Worm (Caenorhabditis elegans) whole organism, L2 larva: ENCODE data around the gene ptrg-1.

Experiments used
- F13H6.1 ChIP-seq: sonication (generic microtip); optimal IDR thresholded peaks from 2 replicates; lab custom pipeline; 2016; ENCODE audit warnings: missing genetic modification characterization, missing compliant biosample characterization
- ZK546.5 ChIP-seq: sonication (generic microtip); optimal IDR thresholded peaks from 2 replicates; lab custom pipeline; 2017; ENCODE audit warnings: missing biosample characterization, missing genetic modification characterization
- alr-1 ChIP-seq: fragments of 150-350 bp; optimal IDR thresholded peaks from 2 replicates; lab custom pipeline; 2014; ENCODE audit warnings: missing biosample characterization, missing genetic modification characterization
- ama-1 ChIP-seq: fragments of 150-350 bp; optimal IDR thresholded peaks from 2 replicates; lab custom pipeline; 2018; ENCODE audit warnings: inconsistent platforms
- ceh-82 ChIP-seq: fragments of 150-350 bp; optimal IDR thresholded peaks from 2 replicates; lab custom pipeline; 2014; ENCODE audit warnings: missing biosample characterization, missing genetic modification characterization
- crh-2 ChIP-seq: sonication (generic microtip); optimal IDR thresholded peaks from 2 replicates; lab custom pipeline; 2017; ENCODE audit warnings: missing biosample characterization, missing genetic modification characterization
- egl-27 ChIP-seq: sonication (generic microtip); optimal IDR thresholded peaks from 3 replicates; lab custom pipeline; 2017; ENCODE audit warnings: missing biosample characterization, missing genetic modification reagents, missing genetic modification characterization
- fos-1 ChIP-seq: fragments of 150-350 bp; optimal IDR thresholded peaks from 2 replicates; lab custom pipeline; 2014; ENCODE audit warnings: missing biosample characterization, missing genetic modification characterization
- gmeb-1 ChIP-seq: fragments of 150-350 bp; optimal IDR thresholded peaks from 2 replicates; lab custom pipeline; 2014; ENCODE audit warnings: missing biosample characterization, missing genetic modification characterization
- lin-11 ChIP-seq: fragments of 150-350 bp; sonication (generic microtip); optimal IDR thresholded peaks from 2 replicates; lab custom pipeline; 2014; ENCODE audit warnings: missing biosample characterization, missing genetic modification characterization, inconsistent platforms, mixed read lengths
- lin-13 ChIP-seq: fragments of 150-350 bp; optimal IDR thresholded peaks from 2 replicates; lab custom pipeline; 2014; ENCODE audit warnings: missing biosample characterization, missing genetic modification reagents, missing genetic modification characterization
- lin-39 ChIP-seq: fragments of 150-350 bp; optimal IDR thresholded peaks from 2 replicates; lab custom pipeline; 2014; ENCODE audit warnings: missing biosample characterization, missing genetic modification reagents, missing genetic modification characterization
- lsy-2 ChIP-seq, 2 experiments: fragments of 150-350 bp in 1 of 2; sonication (generic microtip) in 1 of 2; optimal IDR thresholded peaks; 2 replicates each; lab custom pipeline; 2014 to 2017; ENCODE audit warnings: missing biosample characterization in 2 of 2, missing genetic modification characterization in 2 of 2
- nhr-10 ChIP-seq: sonication (generic microtip); optimal IDR thresholded peaks from 2 replicates; lab custom pipeline; 2017; ENCODE audit warnings: missing biosample characterization, missing genetic modification characterization
- nhr-129 ChIP-seq: fragments of 150-350 bp; optimal IDR thresholded peaks from 2 replicates; lab custom pipeline; 2014; ENCODE audit warnings: missing biosample characterization, missing genetic modification characterization
- nhr-23 ChIP-seq: fragments of 150-350 bp; optimal IDR thresholded peaks from 2 replicates; lab custom pipeline; 2014; ENCODE audit warnings: missing biosample characterization, missing genetic modification reagents, missing genetic modification characterization
- nhr-237 ChIP-seq: fragments of 150-350 bp; optimal IDR thresholded peaks from 2 replicates; lab custom pipeline; 2014; ENCODE audit warnings: missing biosample characterization, missing genetic modification characterization
- nhr-25 ChIP-seq: fragments of 150-350 bp; sonication (generic microtip); optimal IDR thresholded peaks from 3 replicates; lab custom pipeline; 2014; ENCODE audit warnings: missing biosample characterization, missing genetic modification characterization
- nhr-6 ChIP-seq: fragments of 150-350 bp; optimal IDR thresholded peaks from 2 replicates; lab custom pipeline; 2014; ENCODE audit warnings: missing biosample characterization, missing genetic modification characterization
- peb-1 ChIP-seq: fragments of 150-350 bp; optimal IDR thresholded peaks from 2 replicates; lab custom pipeline; 2014; ENCODE audit warnings: missing biosample characterization, missing genetic modification characterization
- sem-4 ChIP-seq: fragments of 150-350 bp; optimal IDR thresholded peaks from 2 replicates; lab custom pipeline; 2014; ENCODE audit warnings: missing biosample characterization, missing genetic modification reagents, missing genetic modification characterization
- unc-55 ChIP-seq: fragments of 150-350 bp; sonication (generic microtip); optimal IDR thresholded peaks from 3 replicates; lab custom pipeline; 2014; ENCODE audit warnings: missing biosample characterization, missing genetic modification reagents, missing genetic modification characterization
- unc-62 ChIP-seq: fragments of 150-350 bp; optimal IDR thresholded peaks from 2 replicates; lab custom pipeline; 2014; ENCODE audit warnings: missing biosample characterization, missing genetic modification reagents, missing genetic modification characterization
- zag-1 ChIP-seq: fragments of 150-350 bp; optimal IDR thresholded peaks from 2 replicates; lab custom pipeline; 2014; ENCODE audit warnings: missing biosample characterization, missing genetic modification characterization
- ztf-1 ChIP-seq: fragments of 200-800 bp; sonication (Bioruptor generic); conservative IDR thresholded peaks from 2 replicates; pipeline ENCODE4 v1.3.6; 2022; ENCODE audit warnings: missing genetic modification characterization, missing compliant biosample characterization

Gene ptrg-1

ce11 chrIV:10137804-10138203 is 56.4 kb downstream of the ptrg-1 start, which contains the start of gene K08F4.12:
Gene K08F4.12, plus strand, starts transcription at chrIV:10138104.
- TF ChIP-seq fos-1 (tag; lab: Kevin White, UChicago) (no peak), nhr-6 (no peak), ztf-1 (GFP tag; lab: Robert Waterston, UW) (no peak), sem-4 (tag; lab: Kevin White, UChicago) (no peak), unc-62 (GFP tag; lab: Kevin White, UChicago) (no peak), nhr-10 (tag; lab: Kevin White, UChicago) (no peak), egl-27 (tag; lab: Kevin White, UChicago) (no peak), lsy-2 (tag; optimal IDR thresholded peaks at IDR 0.05; lab: Kevin White, UChicago) (no peak), ama-1 (lab: Kevin White, UChicago) (no peak), nhr-129 (tag; lab: Kevin White, UChicago) (no peak), nhr-23 (no peak), ceh-82 (no peak), peb-1 (tag; lab: Kevin White, UChicago) (no peak)

- TF ChIP-seq peb-1 (tag; lab: Kevin White, UChicago) (no peak), nhr-10 (tag; lab: Kevin White, UChicago) (no peak), nhr-237 (tag; lab: Kevin White, UChicago) (no peak), alr-1 (tag; lab: Kevin White, UChicago) (no peak), fos-1 (tag; lab: Kevin White, UChicago) (no peak), gmeb-1 (tag; lab: Kevin White, UChicago) (no peak), lin-13 (no peak), unc-62 (GFP tag; lab: Kevin White, UChicago) (no peak), lin-11 (tag; lab: Kevin White, UChicago) (no peak), lin-39 (no peak), unc-55 (GFP tag; lab: Kevin White, UChicago) (no peak), zag-1 (tag; lab: Kevin White, UChicago) (no peak), nhr-25 (no peak), F13H6.1 (tag; lab: Kevin White, UChicago) (no peak), nhr-23 (no peak), crh-2 (tag; lab: Kevin White, UChicago) (no peak), ama-1 (lab: Kevin White, UChicago) (no peak), nhr-6 (no peak), ZK546.5 (tag; lab: Kevin White, UChicago) (no peak), sem-4 (tag; lab: Kevin White, UChicago) (no peak)
These were observed 58.4 kb downstream of the ptrg-1 start, which contains the start of gene K08F4.5 for ce11 chrIV:10135817-10136216. Gene K08F4.5, minus strand, starts transcription at chrIV:10135917.
